Worm (Caenorhabditis elegans): ENCODE measurements around the gene osm-6.

ce11 chrV:11946818-11947217 lies 19.6 kb upstream of the osm-6 start:
- TF ChIP-seq nhr-237 (tag; optimal IDR thresholded peaks at IDR 0.05), result no peak
- TF ChIP-seq ztf-4 (tag; optimal IDR thresholded peaks at IDR 0.05), result no peak
- no peak for TF ChIP-seq mdl-1 (tag; optimal IDR thresholded peaks at IDR 0.05)
- no peak for TF ChIP-seq pqm-1 (tag; optimal IDR thresholded peaks at IDR 0.05)
- no peak for TF ChIP-seq fkh-10 (GFP tag; optimal IDR thresholded peaks at IDR 0.05)
- TF ChIP-seq ama-1 (optimal IDR thresholded peaks at IDR 0.05), result no peak
- no peak for TF ChIP-seq tlp-1 (tag; optimal IDR thresholded peaks at IDR 0.05)
- TF ChIP-seq lsy-2 (tag; optimal IDR thresholded peaks at IDR 0.05), result no peak

Measured in whole organism, L1 larva.